Worm (Caenorhabditis elegans) whole organism, late embryonic: ENCODE data around the gene F09F9.2.

Source experiments
- ceh-31 ChIP-seq: sonication (generic microtip); optimal IDR thresholded peaks from 2 replicates; lab custom pipeline; 2016; ENCODE audit warnings: missing genetic modification characterization, missing compliant biosample characterization
- ceh-6 ChIP-seq: fragments of 200-800 bp; sonication (Bioruptor generic); optimal IDR thresholded peaks from 2 replicates; lab custom pipeline; 2018; ENCODE audit warnings: mild to moderate bottlenecking, missing genetic modification characterization, missing compliant biosample characterization
- dve-1 ChIP-seq: sonication (generic microtip); optimal IDR thresholded peaks from 2 replicates; lab custom pipeline; 2017; ENCODE audit warnings: antibody characterized with exemption, mild to moderate bottlenecking, missing genetic modification characterization, missing compliant biosample characterization
- fkh-10 ChIP-seq: fragments of 150-350 bp; optimal IDR thresholded peaks from 2 replicates; lab custom pipeline; 2014; ENCODE audit warnings: missing biosample characterization, missing genetic modification reagents, missing genetic modification characterization
- lim-6 ChIP-seq: sonication (generic microtip); optimal IDR thresholded peaks from 2 replicates; lab custom pipeline; 2016; ENCODE audit warnings: missing genetic modification characterization, missing compliant biosample characterization
- madf-2 ChIP-seq: sonication (generic microtip); optimal IDR thresholded peaks from 2 replicates; lab custom pipeline; 2017; ENCODE audit warnings: missing genetic modification characterization, missing compliant biosample characterization
- nhr-11 ChIP-seq: fragments of 150-350 bp; optimal IDR thresholded peaks from 2 replicates; lab custom pipeline; 2014; ENCODE audit warnings: missing biosample characterization, missing genetic modification characterization
- nhr-232 ChIP-seq: sonication (generic microtip); optimal IDR thresholded peaks from 2 replicates; lab custom pipeline; 2016; ENCODE audit warnings: missing genetic modification characterization, missing compliant biosample characterization
- pag-3 ChIP-seq: sonication (generic microtip); optimal IDR thresholded peaks from 2 replicates; lab custom pipeline; 2016; ENCODE audit warnings: missing compliant biosample characterization, missing genetic modification characterization, borderline replicate concordance
- pha-4 ChIP-seq: fragments of 150-350 bp; optimal IDR thresholded peaks from 2 replicates; lab custom pipeline; 2018; ENCODE audit warnings: missing biosample characterization, missing genetic modification reagents, missing genetic modification characterization
- pqm-1 ChIP-seq: sonication (generic microtip); optimal IDR thresholded peaks from 2 replicates; lab custom pipeline; 2016; ENCODE audit warnings: missing genetic modification characterization, missing compliant biosample characterization
- ztf-16 ChIP-seq: sonication (generic microtip); optimal IDR thresholded peaks from 2 replicates; lab custom pipeline; 2017; ENCODE audit warnings: missing genetic modification characterization, missing compliant biosample characterization

DNA sequence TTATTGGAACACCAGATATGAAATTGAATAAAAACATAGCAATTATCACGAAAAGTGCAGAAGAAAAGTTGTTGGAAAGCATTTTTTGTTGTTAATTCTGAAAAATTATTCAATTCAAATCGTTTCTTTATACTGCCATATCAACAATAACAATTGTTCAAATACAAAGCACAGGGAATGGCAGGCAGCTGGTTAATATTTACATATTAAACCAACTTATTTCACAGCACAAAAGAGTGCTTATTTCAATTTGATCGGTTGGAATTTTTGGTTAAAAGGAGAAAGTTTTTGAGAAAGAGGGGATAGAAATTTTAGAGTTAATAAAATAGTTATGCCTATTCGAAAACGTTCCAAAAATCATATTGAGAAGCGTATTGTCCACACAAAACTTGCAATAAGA lies 9.7 kb upstream of the F09F9.2 start, which contains the start of gene F09F9.3:
- TF ChIP-seq ceh-6 (GFP tag; lab: Kevin White, UChicago) (no peak), ceh-31 (no peak), dve-1 (tag; lab: Kevin White, UChicago) (no peak), pha-4 (tag; lab: Kevin White, UChicago) (no peak), fkh-10 (no peak), pqm-1 (tag; lab: Kevin White, UChicago) (no peak), nhr-11 (tag; lab: Kevin White, UChicago) (no peak), ztf-16 (tag; lab: Kevin White, UChicago) (no peak), nhr-232 (tag; lab: Kevin White, UChicago) (no peak), lim-6 (tag; lab: Kevin White, UChicago) (no peak), pag-3 (tag; lab: Kevin White, UChicago) (no peak), madf-2 (tag; lab: Kevin White, UChicago) (no peak)
